Fruit fly (Drosophila melanogaster) whole organism, wandering third instar larva: Measurements from ENCODE around the gene RpL24-like.

Source experiments
- Abd-B ChIP-seq: fragments of >200 bp; optimal IDR thresholded peaks from 2 replicates; lab custom pipeline; 2017; ENCODE audit warnings: missing biosample characterization, missing genetic modification characterization
- CG32264 ChIP-seq: fragments of 200-800 bp; sonication (Bioruptor generic); optimal IDR thresholded peaks from 2 replicates; lab custom pipeline; 2016; ENCODE audit warnings: missing biosample characterization, missing genetic modification characterization
- CG9705 ChIP-seq: fragments of 200-800 bp; sonication (Bioruptor generic); optimal IDR thresholded peaks from 2 replicates; lab custom pipeline; 2018; ENCODE audit warnings: missing biosample characterization, mild to moderate bottlenecking, missing genetic modification characterization
- CrebA ChIP-seq: fragments of 200-800 bp; sonication (Bioruptor generic); optimal IDR thresholded peaks from 2 replicates; lab custom pipeline; 2016; ENCODE audit warnings: missing biosample characterization, mild to moderate bottlenecking, missing genetic modification characterization, borderline replicate concordance
- Dfd ChIP-seq: fragments of >200 bp; optimal IDR thresholded peaks from 2 replicates; lab custom pipeline; 2017; ENCODE audit warnings: missing biosample characterization, missing genetic modification characterization
- Dif ChIP-seq: fragments of 200-275, 200-300 bp; sonication (Bioruptor generic); optimal IDR thresholded peaks from 2 replicates; lab custom pipeline; 2018; ENCODE audit warnings: missing biosample characterization, missing genetic modification characterization; ENCODE audit not compliant: partially characterized antibody
- GATAd ChIP-seq: sonication (Bioruptor generic); optimal IDR thresholded peaks from 2 replicates; lab custom pipeline; 2016; ENCODE audit warnings: missing biosample characterization, missing genetic modification characterization
- HLH106 ChIP-seq: fragments of 200-800 bp; optimal IDR thresholded peaks from 3 replicates; lab custom pipeline; 2019; ENCODE audit warnings: missing biosample characterization, mild to moderate bottlenecking, missing genetic modification characterization, moderate library complexity
- Hnf4 ChIP-seq: fragments of 200-800 bp; sonication (Bioruptor generic); optimal IDR thresholded peaks from 2 replicates; lab custom pipeline; 2016; ENCODE audit warnings: missing biosample characterization, mild to moderate bottlenecking, missing genetic modification characterization
- Hr78 ChIP-seq: fragments of >200 bp; optimal IDR thresholded peaks from 2 replicates; lab custom pipeline; 2017; ENCODE audit warnings: missing biosample characterization, missing genetic modification characterization
- Hr83 ChIP-seq: fragments of 200-300 bp; sonication (Bioruptor generic); optimal IDR thresholded peaks from 2 replicates; lab custom pipeline; 2016; ENCODE audit warnings: missing biosample characterization, mild to moderate bottlenecking, missing genetic modification characterization, moderate library complexity; ENCODE audit not compliant: poor library complexity, severe bottlenecking
- Jra ChIP-seq: sonication (Bioruptor generic); optimal IDR thresholded peaks from 2 replicates; lab custom pipeline; 2016; ENCODE audit warnings: missing biosample characterization, missing genetic modification characterization
- Mio ChIP-seq: sonication (Bioruptor generic); optimal IDR thresholded peaks from 2 replicates; lab custom pipeline; 2016; ENCODE audit warnings: missing biosample characterization, missing genetic modification characterization
- Myc ChIP-seq: fragments of >200 bp; optimal IDR thresholded peaks from 2 replicates; lab custom pipeline; 2017
- N ChIP-seq: fragments of >200 bp; optimal IDR thresholded peaks from 2 replicates; lab custom pipeline; 2018; ENCODE audit warnings: missing biosample characterization, missing external identifiers, missing genetic modification characterization
- OdsH ChIP-seq: fragments of 200-800 bp; sonication (Bioruptor generic); optimal IDR thresholded peaks from 2 replicates; lab custom pipeline; 2016; ENCODE audit warnings: missing biosample characterization, mild to moderate bottlenecking, missing genetic modification characterization
- Rel ChIP-seq, 2 experiments: fragments of 200-800 bp; sonication (Bioruptor generic) in 1 of 2; optimal IDR thresholded peaks; 2 replicates in 1 of 2; 3 replicates in 1 of 2; lab custom pipeline; 2016 to 2019; ENCODE audit warnings: mild to moderate bottlenecking in 2 of 2, missing biosample characterization in 2 of 2, missing genetic modification characterization in 2 of 2, moderate library complexity in 1 of 2
- Sp1 ChIP-seq: fragments of 200-800 bp; sonication (Bioruptor generic); optimal IDR thresholded peaks from 3 replicates; lab custom pipeline; 2019; ENCODE audit warnings: missing biosample characterization, mild to moderate bottlenecking, missing genetic modification characterization, moderate library complexity
- Vsx2 ChIP-seq: fragments of 200-300, 225-300 bp; sonication (Bioruptor generic); optimal IDR thresholded peaks from 2 replicates; lab custom pipeline; 2018; ENCODE audit warnings: missing biosample characterization, missing genetic modification characterization; ENCODE audit not compliant: partially characterized antibody
- br ChIP-seq: fragments of 200-800 bp; sonication (Bioruptor generic); optimal IDR thresholded peaks from 2 replicates; lab custom pipeline; 2016; ENCODE audit warnings: missing biosample characterization, missing genetic modification characterization
- brk ChIP-seq: fragments of 200-800 bp; sonication (Bioruptor generic); optimal IDR thresholded peaks from 2 replicates; lab custom pipeline; 2016; ENCODE audit warnings: missing biosample characterization, mild to moderate bottlenecking, missing genetic modification characterization
- dl ChIP-seq, 2 experiments: fragments of 175-275, 200-275 bp in 1 of 2; fragments of 200-275 bp in 1 of 2; sonication (Bioruptor generic); optimal IDR thresholded peaks; lab custom pipeline; 2018; ENCODE audit warnings: mild to moderate bottlenecking in 2 of 2, missing biosample characterization in 2 of 2, missing genetic modification characterization in 2 of 2, moderate library complexity in 2 of 2; ENCODE audit not compliant: partially characterized antibody in 2 of 2, insufficient read depth in 1 of 2
- dmrt93B ChIP-seq: fragments of 200-800 bp; sonication (Bioruptor generic); optimal IDR thresholded peaks from 2 replicates; lab custom pipeline; 2018; ENCODE audit warnings: missing biosample characterization, mild to moderate bottlenecking, missing genetic modification characterization
- dsf ChIP-seq: sonication (Bioruptor generic); optimal IDR thresholded peaks from 2 replicates; lab custom pipeline; 2016; ENCODE audit warnings: missing biosample characterization, missing genetic modification characterization, borderline replicate concordance
- ey ChIP-seq: fragments of 200-800 bp; sonication (Bioruptor generic); optimal IDR thresholded peaks from 2 replicates; lab custom pipeline; 2016; ENCODE audit warnings: missing biosample characterization, missing genetic modification characterization
- foxo ChIP-seq, 2 experiments: fragments of 200-800 bp; sonication (Bioruptor generic); optimal IDR thresholded peaks; 2 replicates in 1 of 2; 3 replicates in 1 of 2; lab custom pipeline; 2016 to 2017; ENCODE audit warnings: missing biosample characterization in 2 of 2, missing genetic modification characterization in 2 of 2
- fru ChIP-seq: fragments of 200-800 bp; sonication (Bioruptor generic); optimal IDR thresholded peaks from 3 replicates; lab custom pipeline; 2016; ENCODE audit warnings: missing biosample characterization, mild to moderate bottlenecking, missing genetic modification characterization
- h ChIP-seq: fragments of 200-800 bp; sonication (Bioruptor generic); optimal IDR thresholded peaks from 3 replicates; lab custom pipeline; 2016; ENCODE audit warnings: missing biosample characterization, mild to moderate bottlenecking, missing genetic modification characterization
- jim ChIP-seq: fragments of 175-275, 200-325 bp; sonication (Bioruptor generic); optimal IDR thresholded peaks from 2 replicates; lab custom pipeline; 2016; ENCODE audit warnings: missing biosample characterization, mild to moderate bottlenecking, missing genetic modification characterization
- lola ChIP-seq: fragments of >200 bp; optimal IDR thresholded peaks from 2 replicates; lab custom pipeline; 2017; ENCODE audit warnings: missing biosample characterization, missing genetic modification characterization
- pan ChIP-seq: fragments of >200 bp; optimal IDR thresholded peaks from 2 replicates; lab custom pipeline; 2017
- psq ChIP-seq: fragments of 200-800 bp; sonication (Bioruptor generic); optimal IDR thresholded peaks from 3 replicates; lab custom pipeline; 2017; ENCODE audit warnings: missing biosample characterization, mild to moderate bottlenecking, missing genetic modification characterization, moderate library complexity
- rgr ChIP-seq: fragments of 200-800 bp; sonication (Bioruptor generic); optimal IDR thresholded peaks from 3 replicates; lab custom pipeline; 2016; ENCODE audit warnings: missing biosample characterization, mild to moderate bottlenecking, missing genetic modification characterization
- sage ChIP-seq: fragments of 200-800 bp; sonication (Bioruptor generic); optimal IDR thresholded peaks from 2 replicates; lab custom pipeline; 2016; ENCODE audit warnings: missing biosample characterization, mild to moderate bottlenecking, missing genetic modification characterization
- sv ChIP-seq: fragments of 200-800 bp; sonication (Bioruptor generic); optimal IDR thresholded peaks from 3 replicates; lab custom pipeline; 2016; ENCODE audit warnings: missing biosample characterization, missing genetic modification characterization
- tai ChIP-seq: sonication (Bioruptor generic); optimal IDR thresholded peaks from 2 replicates; lab custom pipeline; 2016; ENCODE audit warnings: missing biosample characterization, missing genetic modification characterization
- usp ChIP-seq: fragments of >200 bp; optimal IDR thresholded peaks from 2 replicates; lab custom pipeline; 2017; ENCODE audit warnings: missing biosample characterization, missing genetic modification characterization
- woc ChIP-seq: sonication (Bioruptor generic); optimal IDR thresholded peaks from 2 replicates; lab custom pipeline; 2016; ENCODE audit warnings: missing biosample characterization, mild to moderate bottlenecking, missing genetic modification characterization

The RpL24-like gene

DNA sequence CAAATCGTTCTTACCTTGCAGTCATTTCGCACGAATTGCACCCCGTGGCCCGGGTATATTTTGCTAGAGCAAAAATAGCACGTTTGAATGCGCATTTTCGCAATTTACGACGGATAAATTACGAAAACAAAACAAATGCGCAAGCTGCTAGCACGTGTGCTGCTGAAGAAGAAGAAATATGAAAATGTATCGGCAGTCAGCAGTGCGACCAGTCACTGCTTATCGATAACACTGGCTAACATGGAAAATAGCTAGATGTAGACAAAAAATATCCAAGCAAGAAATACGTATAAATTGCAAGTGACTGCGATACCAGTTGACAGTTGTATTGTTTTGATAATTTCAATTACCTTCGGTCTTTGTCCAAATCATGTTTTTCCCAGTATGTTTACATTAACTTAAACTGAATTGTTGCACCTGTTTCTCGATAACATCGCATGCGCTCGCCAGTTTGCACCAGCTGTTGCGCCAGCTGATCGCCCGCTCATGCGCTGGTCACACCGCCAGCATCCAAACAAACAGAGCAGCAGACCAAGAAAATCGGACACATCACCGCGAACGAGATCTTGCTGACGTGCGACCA is at the start of gene RpL24-like, which contains the start of gene CG5276:
Gene RpL24-like, minus strand, starts transcription at position 188 of the 583 bp plus-strand sequence.
Gene CG5276, plus strand, starts transcription at position 344 of the 583 bp plus-strand sequence.
- TF ChIP-seq Myc (lab: Kevin White, UChicago): peak; percentile 92
- TF ChIP-seq Abd-B: no peak
- TF ChIP-seq foxo (GFP tag; optimal IDR thresholded peaks at IDR 0.05; lab: Kevin White, UChicago): no peak
- TF ChIP-seq, all 38 proteins: peak for 1

dm6 chr3R:11469745-11470144 is 38.4 kb upstream of the RpL24-like start:
- TF ChIP-seq brk (GFP tag; lab: Kevin White, UChicago): no peak
- TF ChIP-seq Jra: no peak
- no peak for TF ChIP-seq CrebA (GFP tag; lab: Kevin White, UChicago)
- TF ChIP-seq OdsH (GFP tag; lab: Kevin White, UChicago): no peak

dm6 chr3R:11467812-11468211 is 36.4 kb upstream of the RpL24-like start:
- TF ChIP-seq HLH106 (tag; lab: Kevin White, UChicago) (no peak), h (GFP tag; lab: Kevin White, UChicago) (no peak), Sp1 (GFP tag; lab: Kevin White, UChicago) (no peak), dmrt93B (GFP tag; lab: Kevin White, UChicago) (no peak), Myc (lab: Kevin White, UChicago) (no peak), jim (GFP tag; lab: Kevin White, UChicago) (no peak), GATAd (no peak), Hr78 (GFP tag; lab: Kevin White, UChicago) (no peak), Mio (GFP tag; lab: Kevin White, UChicago) (no peak), foxo (GFP tag; optimal IDR thresholded peaks at IDR 0.05; lab: Kevin White, UChicago) (no peak), N (GFP tag; lab: Kevin White, UChicago) (no peak)

DNA sequence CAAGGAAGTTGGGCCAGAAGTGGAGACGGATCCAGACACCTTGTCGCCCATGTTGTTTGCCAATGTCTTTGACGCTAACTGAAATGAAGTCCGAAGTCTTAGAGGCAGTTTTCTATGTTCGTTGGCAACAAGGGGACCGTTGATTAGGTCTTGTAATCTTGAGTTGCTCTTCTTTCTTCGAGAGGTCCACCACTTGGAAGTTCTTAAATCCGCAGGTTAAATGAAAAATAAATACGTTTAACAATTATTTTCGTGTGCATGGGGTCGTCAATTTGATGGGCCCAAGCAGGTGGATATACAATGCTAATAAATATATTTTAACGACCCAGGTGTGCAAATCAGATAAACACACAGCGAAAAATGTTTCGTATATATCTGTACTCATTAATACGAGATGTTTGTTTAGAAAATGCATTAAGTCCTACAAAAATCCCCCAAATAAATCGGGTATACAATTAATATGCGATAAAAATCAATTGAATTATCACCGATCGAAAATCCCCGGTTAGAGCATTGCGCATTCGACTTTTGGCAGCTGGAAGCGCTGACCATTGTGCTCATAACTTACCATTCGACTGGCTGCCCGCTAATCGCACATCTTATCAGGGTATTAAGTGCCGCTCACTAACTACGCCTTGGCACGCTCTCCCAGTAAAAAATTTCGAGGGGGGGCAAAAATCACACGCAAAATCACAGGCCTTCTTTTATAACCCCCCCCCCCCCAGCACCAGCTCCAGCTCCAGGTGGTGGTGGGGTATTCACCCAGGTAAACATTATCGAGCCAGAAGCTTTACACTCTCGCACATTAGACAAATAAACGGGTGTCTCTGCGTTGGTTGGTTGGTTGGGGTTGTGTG is 29.3 kb upstream of the RpL24-like start, which contains the start of gene PGRP-LB:
Gene PGRP-LB, minus strand, starts transcription at position 51 of the 857 bp plus-strand sequence.
- TF ChIP-seq Vsx2 (no peak), pan (lab: Kevin White, UChicago) (no peak), N (GFP tag; lab: Kevin White, UChicago) (no peak), Dfd (GFP tag; lab: Kevin White, UChicago) (no peak), dmrt93B (GFP tag; lab: Kevin White, UChicago) (no peak), Myc (lab: Kevin White, UChicago) (no peak), usp (GFP tag; lab: Kevin White, UChicago) (no peak), Rel (GFP tag; optimal IDR thresholded peaks at IDR 0.05; lab: Kevin White, UChicago) (no peak), Rel (tag; optimal IDR thresholded peaks at IDR 0.05; lab: Kevin White, UChicago) (peak; percentile 99), h (GFP tag; lab: Kevin White, UChicago) (peak; percentile 91), OdsH (GFP tag; lab: Kevin White, UChicago) (peak; percentile 25), CrebA (GFP tag; lab: Kevin White, UChicago) (no peak), Hr83 (GFP tag; lab: Kevin White, UChicago) (no peak), dsf (GFP tag; lab: Kevin White, UChicago) (no peak), Abd-B (no peak), GATAd (no peak), sv (GFP tag; lab: Kevin White, UChicago) (no peak), CG32264 (GFP tag; lab: Kevin White, UChicago) (no peak), HLH106 (tag; lab: Kevin White, UChicago) (peak; percentile 29), rgr (GFP tag; lab: Kevin White, UChicago) (peak; percentile 38), Hnf4 (no peak), foxo (GFP tag; optimal IDR thresholded peaks at IDR 0.05; lab: Kevin White, UChicago) (peak in 1 of 2 experiments; percentile 40), psq (no peak), Dif (GFP tag; lab: Kevin White, UChicago) (no peak), brk (GFP tag; lab: Kevin White, UChicago) (no peak), br (GFP tag; lab: Kevin White, UChicago) (no peak), Sp1 (GFP tag; lab: Kevin White, UChicago) (no peak), sage (GFP tag; lab: Kevin White, UChicago) (no peak), fru (GFP tag; lab: Kevin White, UChicago) (peak; percentile 17), Hr78 (GFP tag; lab: Kevin White, UChicago) (no peak), ey (GFP tag; lab: Kevin White, UChicago) (peak; percentile 30), Jra (no peak), tai (GFP tag; lab: Kevin White, UChicago) (no peak), dl (GFP tag; optimal IDR thresholded peaks at IDR 0.05; lab: Kevin White, UChicago; ENCODE audit: insufficient read depth in 1 of 2, partially characterized antibody in 2 of 2) (no peak), woc (GFP tag; lab: Kevin White, UChicago) (no peak), CG9705 (GFP tag; lab: Kevin White, UChicago) (no peak), Mio (GFP tag; lab: Kevin White, UChicago) (no peak), lola (no peak), jim (GFP tag; lab: Kevin White, UChicago) (no peak)
